Fruit fly (Drosophila melanogaster) whole organism, adult: ENCODE results near the gene CG10694.

Experiments
- CG11617 ChIP-seq: fragments of 200-800 bp; sonication (Bioruptor generic); optimal IDR thresholded peaks from 2 replicates; lab custom pipeline; 2017; ENCODE audit warnings: mild to moderate bottlenecking, missing biosample characterization, missing genetic modification reagents, missing genetic modification characterization
- CG12768 ChIP-seq: fragments of 200-800 bp; sonication (Bioruptor generic); optimal IDR thresholded peaks from 2 replicates; lab custom pipeline; 2017; ENCODE audit warnings: missing biosample characterization, missing genetic modification characterization, mild to moderate bottlenecking, moderate library complexity, missing genetic modification reagents
- CG14711 ChIP-seq: fragments of 200-800 bp; sonication (Bioruptor generic); optimal IDR thresholded peaks from 2 replicates; lab custom pipeline; 2018; ENCODE audit warnings: missing biosample characterization, mild to moderate bottlenecking, missing genetic modification characterization, moderate library complexity
- CG1620 ChIP-seq: fragments of 200-800 bp; sonication (Bioruptor generic); optimal IDR thresholded peaks from 2 replicates; lab custom pipeline; 2016; ENCODE audit warnings: missing biosample characterization, missing genetic modification characterization
- CG33017 ChIP-seq: fragments of 200-800 bp; sonication (Bioruptor generic); optimal IDR thresholded peaks from 2 replicates; lab custom pipeline; 2018; ENCODE audit warnings: missing biosample characterization, mild to moderate bottlenecking, missing genetic modification characterization, moderate library complexity
- CG5204 ChIP-seq: fragments of 200-800 bp; sonication (Bioruptor generic); optimal IDR thresholded peaks from 2 replicates; lab custom pipeline; 2016; ENCODE audit warnings: missing biosample characterization, missing genetic modification characterization
- CG7045 ChIP-seq: fragments of 200-800 bp; sonication (Bioruptor generic); optimal IDR thresholded peaks from 2 replicates; lab custom pipeline; 2017; ENCODE audit warnings: missing biosample characterization, mild to moderate bottlenecking, missing genetic modification characterization
- CG7101 ChIP-seq: fragments of 200-800 bp; sonication (Bioruptor generic); optimal IDR thresholded peaks from 2 replicates; lab custom pipeline; 2018; ENCODE audit warnings: missing biosample characterization, mild to moderate bottlenecking, missing genetic modification characterization, moderate library complexity
- Clk ChIP-seq: fragments of 200-800 bp; sonication (Bioruptor generic); optimal IDR thresholded peaks from 2 replicates; lab custom pipeline; 2017; ENCODE audit warnings: missing biosample characterization, missing genetic modification characterization
- Crg-1 ChIP-seq: fragments of 200-800 bp; sonication (Bioruptor generic); optimal IDR thresholded peaks from 2 replicates; lab custom pipeline; 2016; ENCODE audit warnings: missing biosample characterization, missing genetic modification characterization
- Hr96 ChIP-seq: fragments of 200-800 bp; sonication (Bioruptor generic); optimal IDR thresholded peaks from 2 replicates; lab custom pipeline; 2016; ENCODE audit warnings: missing biosample characterization, missing genetic modification characterization
- Mnt ChIP-seq: fragments of 200-800 bp; sonication (Bioruptor generic); optimal IDR thresholded peaks from 2 replicates; lab custom pipeline; 2016; ENCODE audit warnings: missing biosample characterization, mild to moderate bottlenecking, missing genetic modification characterization
- bab1 ChIP-seq: fragments of 200-800 bp; sonication (Bioruptor generic); optimal IDR thresholded peaks from 3 replicates; lab custom pipeline; 2019; ENCODE audit warnings: missing biosample characterization, mild to moderate bottlenecking, missing genetic modification characterization, moderate library complexity
- cic ChIP-seq: fragments of 200-800 bp; sonication (Bioruptor generic); optimal IDR thresholded peaks from 2 replicates; lab custom pipeline; 2017; ENCODE audit warnings: missing biosample characterization, mild to moderate bottlenecking, missing genetic modification characterization, moderate library complexity
- cnc ChIP-seq, 2 experiments: fragments of >200 bp; optimal IDR thresholded peaks; 2 replicates each; lab custom pipeline; 2017
- kay ChIP-seq: fragments of 200-800 bp; sonication (Bioruptor generic); peaks from one replicate; lab custom pipeline; 2016; ENCODE audit warnings: missing biosample characterization, missing genetic modification characterization, borderline replicate concordance
- ovo ChIP-seq: fragments of 200-800 bp; sonication (Bioruptor generic); optimal IDR thresholded peaks from 2 replicates; lab custom pipeline; 2016; ENCODE audit warnings: missing biosample characterization, missing genetic modification characterization
- pad ChIP-seq: fragments of 200-800 bp; sonication (Bioruptor generic); optimal IDR thresholded peaks from 3 replicates; lab custom pipeline; 2017; ENCODE audit warnings: missing biosample characterization, missing genetic modification characterization, mild to moderate bottlenecking, moderate library complexity, missing genetic modification reagents
- tj ChIP-seq: fragments of 200-800 bp; sonication (Bioruptor generic); optimal IDR thresholded peaks from 3 replicates; lab custom pipeline; 2017; ENCODE audit warnings: missing biosample characterization, mild to moderate bottlenecking, missing genetic modification characterization, moderate library complexity
- toe ChIP-seq: fragments of 200-800 bp; sonication (Bioruptor generic); optimal IDR thresholded peaks from 2 replicates; lab custom pipeline; 2016; ENCODE audit warnings: missing biosample characterization, missing genetic modification characterization

Gene CG10694

dm6 chr3R:24106059-24106631, 1.0 kb upstream of the CG10694 start:
- TF ChIP-seq CG14711 (peak; percentile 68), CG12768 (peak; percentile 80), CG1620 (GFP tag; lab: Kevin White, UChicago) (peak; percentile 65), CG33017 (tag; lab: Kevin White, UChicago) (peak; percentile 77), CG5204 (GFP tag; lab: Kevin White, UChicago) (peak; percentile 62), Hr96 (GFP tag; lab: Kevin White, UChicago) (no peak), toe (peak; percentile 24), CG7101 (tag; lab: Kevin White, UChicago) (peak; percentile 78), tj (no peak), ovo (GFP tag; lab: Kevin White, UChicago) (peak; percentile 5), Clk (no peak), pad (GFP tag; lab: Kevin White, UChicago) (peak; percentile 44), cic (GFP tag; lab: Kevin White, UChicago) (peak; percentile 94), kay (GFP tag; lab: Kevin White, UChicago) (no peak), Mnt (GFP tag; lab: Kevin White, UChicago) (peak; percentile 88), bab1 (GFP tag; lab: Kevin White, UChicago) (peak; percentile 87), CG11617 (peak; percentile 60), CG7045 (GFP tag; lab: Kevin White, UChicago) (peak; percentile 59), cnc (optimal IDR thresholded peaks at IDR 0.05; lab: Kevin White, UChicago) (no peak), Crg-1 (GFP tag; lab: Kevin White, UChicago) (peak; percentile 64)

DNA sequence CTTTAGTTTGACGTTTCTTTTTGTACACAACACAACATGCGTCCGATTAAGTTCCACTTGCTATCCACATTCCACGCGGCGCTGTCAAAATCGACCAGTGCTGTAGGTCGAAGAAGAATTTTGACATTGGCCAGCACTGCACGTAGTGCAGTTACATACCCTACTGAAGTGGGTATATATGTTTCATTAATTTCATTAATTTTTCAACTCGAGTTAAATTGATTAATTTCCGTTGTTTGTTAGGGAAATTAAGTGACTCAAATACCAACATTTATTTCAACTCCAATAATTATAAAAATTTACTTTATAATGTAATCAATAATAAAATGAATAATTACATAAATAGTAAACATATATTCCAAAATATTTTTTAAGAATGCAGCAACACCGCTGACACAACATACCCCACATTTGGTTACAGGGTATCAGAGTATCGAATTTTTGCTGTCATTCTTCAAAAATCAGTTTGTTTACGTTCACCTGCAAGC, 1.8 kb downstream of the CG10694 start, which contains the start of the genes eIF4EHP and CG18428:
TSS of gene eIF4EHP (minus strand) at position 59 of the 488 bp plus-strand sequence.
TSS of gene CG18428 (plus strand) at position 435 of the 488 bp plus-strand sequence.
- TF ChIP-seq CG14711 (peak; percentile 99), Clk (peak; percentile 99), Crg-1 (GFP tag; lab: Kevin White, UChicago) (peak; percentile 98), CG5204 (GFP tag; lab: Kevin White, UChicago) (peak; percentile 98), CG11617 (peak; percentile 100), cic (GFP tag; lab: Kevin White, UChicago) (peak; percentile 98), kay (GFP tag; lab: Kevin White, UChicago) (no peak), CG12768 (peak; percentile 100), bab1 (GFP tag; lab: Kevin White, UChicago) (peak; percentile 99), toe (peak; percentile 98), CG7045 (GFP tag; lab: Kevin White, UChicago) (peak; percentile 100), CG33017 (tag; lab: Kevin White, UChicago) (peak; percentile 100), Hr96 (GFP tag; lab: Kevin White, UChicago) (peak; percentile 95), CG1620 (GFP tag; lab: Kevin White, UChicago) (peak; percentile 96), Mnt (GFP tag; lab: Kevin White, UChicago) (peak; percentile 97), pad (GFP tag; lab: Kevin White, UChicago) (peak; percentile 95), CG7101 (tag; lab: Kevin White, UChicago) (peak; percentile 100), tj (peak; percentile 97), cnc (optimal IDR thresholded peaks at IDR 0.05; lab: Kevin White, UChicago) (no peak), ovo (GFP tag; lab: Kevin White, UChicago) (peak; percentile 100)

DNA sequence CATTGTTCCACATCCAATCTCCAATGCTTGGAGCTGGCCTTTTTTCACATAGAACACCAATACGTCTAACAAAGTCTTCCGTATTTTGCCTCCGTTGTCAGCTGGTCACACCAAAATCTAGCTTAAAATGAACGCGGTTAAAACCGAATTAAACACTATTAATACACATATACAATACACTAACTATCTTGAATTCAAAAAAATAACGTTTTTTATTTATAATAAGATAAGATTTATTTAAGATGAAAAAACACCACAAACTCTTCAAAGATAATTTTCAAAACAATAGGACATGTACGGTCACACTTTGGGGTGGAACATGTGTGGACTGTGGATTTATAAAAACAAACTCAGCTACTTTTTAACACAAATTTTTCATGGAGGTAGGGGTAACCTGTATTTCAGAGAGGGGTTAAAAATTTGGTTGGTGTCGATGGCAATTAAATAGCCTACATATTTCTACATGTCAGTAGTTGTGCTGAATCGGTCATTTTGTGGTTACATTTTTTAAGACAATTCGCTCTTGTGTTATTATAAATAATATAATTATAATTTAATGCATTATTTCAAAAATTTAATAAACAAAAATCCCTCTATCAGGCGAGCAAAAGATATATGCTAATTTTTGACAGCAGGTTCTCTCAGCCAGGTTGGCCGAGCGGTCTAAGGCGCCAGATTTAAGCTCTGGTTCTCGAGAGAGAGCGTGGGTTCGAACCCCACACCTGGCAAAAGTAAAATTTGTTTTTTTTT, 5.3 kb downstream of the CG10694 start, which contains the start of gene CG13605:
TSS of gene CG13605 (minus strand) at position 70 of the 750 bp plus-strand sequence.
- TF ChIP-seq pad (GFP tag; lab: Kevin White, UChicago) (peak; percentile 62), CG5204 (GFP tag; lab: Kevin White, UChicago) (peak; percentile 64), CG14711 (peak; percentile 69), toe (peak; percentile 71), cnc (optimal IDR thresholded peaks at IDR 0.05; lab: Kevin White, UChicago) (no peak), kay (GFP tag; lab: Kevin White, UChicago) (no peak), CG7045 (GFP tag; lab: Kevin White, UChicago) (peak; percentile 59), ovo (GFP tag; lab: Kevin White, UChicago) (no peak), CG33017 (tag; lab: Kevin White, UChicago) (peak; percentile 73), cic (GFP tag; lab: Kevin White, UChicago) (peak; percentile 27), bab1 (GFP tag; lab: Kevin White, UChicago) (peak; percentile 84), CG7101 (tag; lab: Kevin White, UChicago) (peak; percentile 68), Crg-1 (GFP tag; lab: Kevin White, UChicago) (peak; percentile 68), Clk (peak; percentile 44), CG1620 (GFP tag; lab: Kevin White, UChicago) (peak; percentile 28), CG11617 (peak; percentile 73), CG12768 (peak; percentile 78), Mnt (GFP tag; lab: Kevin White, UChicago) (peak; percentile 59), Hr96 (GFP tag; lab: Kevin White, UChicago) (peak; percentile 27), tj (peak; percentile 78)

DNA sequence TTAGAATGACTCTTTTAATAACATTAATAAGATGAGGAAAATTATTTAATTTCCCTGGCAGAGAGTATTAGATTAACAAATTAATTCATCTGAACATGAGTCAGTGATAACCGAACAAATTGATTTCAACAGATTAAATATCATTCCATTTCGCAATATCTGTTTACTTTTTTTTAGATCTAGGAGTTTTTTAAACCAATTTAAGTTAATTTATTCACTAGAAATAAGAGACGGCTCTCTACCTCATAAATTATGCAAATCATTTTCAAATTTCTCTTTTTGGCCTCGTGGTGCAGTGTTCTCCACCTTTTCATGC, 5.8 kb downstream of the CG10694 start, which contains the start of gene Root:
TSS of gene Root (plus strand) at position 217 of the 316 bp plus-strand sequence.
- TF ChIP-seq bab1 (GFP tag; lab: Kevin White, UChicago) = no peak
- no peak for TF ChIP-seq tj
- TF ChIP-seq Hr96 (GFP tag; lab: Kevin White, UChicago) = no peak
- no peak for TF ChIP-seq toe

DNA sequence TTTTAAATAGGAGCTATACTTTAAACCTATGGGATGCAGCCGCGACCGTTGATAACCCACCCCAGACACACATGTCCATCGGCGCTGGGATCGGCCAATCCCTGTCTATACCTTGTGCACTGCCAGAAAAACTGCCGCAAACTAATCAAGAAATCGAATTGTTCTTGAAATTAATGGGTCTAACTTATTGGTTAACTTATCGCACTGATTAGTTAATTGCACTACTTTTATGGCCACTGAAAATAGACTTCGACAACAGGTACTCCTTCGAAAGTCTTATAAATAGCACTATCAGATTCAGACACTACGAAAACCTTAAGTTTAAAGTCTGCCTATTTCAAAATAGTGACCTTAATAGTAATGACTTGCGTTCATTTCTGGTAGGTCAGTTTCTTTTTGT, 9.0 kb downstream of the CG10694 start, which contains the start of gene CG13607:
TSS of gene CG13607 (minus strand) at position 143 of the 400 bp plus-strand sequence.
- TF ChIP-seq bab1 (GFP tag; lab: Kevin White, UChicago) (no peak), CG7101 (tag; lab: Kevin White, UChicago) (peak; percentile 18), cic (GFP tag; lab: Kevin White, UChicago) (peak; percentile 14), CG11617 (peak; percentile 10), tj (no peak), cnc (optimal IDR thresholded peaks at IDR 0.05; lab: Kevin White, UChicago) (no peak), ovo (GFP tag; lab: Kevin White, UChicago) (no peak), Mnt (GFP tag; lab: Kevin White, UChicago) (no peak), CG14711 (no peak), CG7045 (GFP tag; lab: Kevin White, UChicago) (no peak), kay (GFP tag; lab: Kevin White, UChicago) (no peak), CG5204 (GFP tag; lab: Kevin White, UChicago) (peak; percentile 13), Hr96 (GFP tag; lab: Kevin White, UChicago) (peak; percentile 27), toe (no peak), Clk (no peak)
